Fruit fly (Drosophila melanogaster): ENCODE data around the gene Idgf3.

DNA sequence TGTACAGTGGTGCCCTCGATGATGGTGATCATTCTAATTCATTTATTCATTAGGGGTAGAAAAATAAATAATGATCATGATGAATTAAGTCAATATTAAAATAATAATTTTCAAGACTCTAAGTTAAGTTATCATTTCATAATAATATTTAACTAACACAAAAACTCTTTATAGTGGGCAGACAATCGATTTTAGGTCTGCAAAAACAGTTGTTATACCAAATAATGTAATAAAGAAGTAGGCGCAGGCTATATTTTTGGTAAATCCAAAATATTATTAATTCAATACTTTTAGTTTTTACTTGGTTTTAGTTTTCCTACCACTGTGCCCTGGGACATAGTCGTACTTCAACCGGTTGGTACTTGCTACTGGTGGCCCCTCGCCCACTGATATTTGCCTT, 15.1 kb upstream of the Idgf3 start:
- TF ChIP-seq Ets21C (GFP tag; optimal IDR thresholded peaks at IDR 0.05) (no peak), CG10631 (GFP tag; optimal IDR thresholded peaks at IDR 0.05) (peak; percentile 40), CG11902 (GFP tag; optimal IDR thresholded peaks at IDR 0.05) (no peak), Sox14 (GFP tag; optimal IDR thresholded peaks at IDR 0.05) (no peak), eg (GFP tag; IDR thresholded peaks at IDR 0.05) (no peak), Hr4 (GFP tag; optimal IDR thresholded peaks at IDR 0.05) (peak; percentile 30), esn (GFP tag; optimal IDR thresholded peaks at IDR 0.05) (no peak), Eip93F (GFP tag; optimal IDR thresholded peaks at IDR 0.05) (no peak), CG16779 (tag; optimal IDR thresholded peaks at IDR 0.05) (no peak), salr (GFP tag; optimal IDR thresholded peaks at IDR 0.05) (peak in 1 of 2 experiments; percentile 57), CG8632 (GFP tag; optimal IDR thresholded peaks at IDR 0.05) (peak; percentile 42)

Data from whole organism, prepupa.